Fruit fly (Drosophila melanogaster) whole organism, embryonic: Measurements from ENCODE around the gene CG17816.

ENCODE experiments used
- Bteb2 ChIP-seq: fragments of 200-800 bp; sonication (Bioruptor generic); optimal IDR thresholded peaks from 2 replicates; lab custom pipeline; 2016; ENCODE audit warnings: missing biosample characterization, missing genetic modification characterization
- CG11696 ChIP-seq: fragments of 200-800 bp; sonication (Bioruptor generic); IDR thresholded peaks from 2 replicates; pipeline ENCODE4 v1.3.6; 2022; ENCODE audit warnings: missing biosample characterization, missing genetic modification characterization
- CG13287 ChIP-seq: fragments of 200-800 bp; sonication (Bioruptor generic); IDR thresholded peaks from 2 replicates; pipeline ENCODE4 v1.3.6; 2022; ENCODE audit warnings: missing biosample characterization, missing genetic modification characterization; ENCODE audit not compliant: partially characterized antibody
- CG13775 ChIP-seq: fragments of 200-800 bp; sonication (Bioruptor generic); optimal IDR thresholded peaks from 3 replicates; lab custom pipeline; 2017; ENCODE audit warnings: missing biosample characterization, mild to moderate bottlenecking, missing genetic modification characterization
- CG17385 ChIP-seq: fragments of 200-800 bp; sonication (Bioruptor generic); optimal IDR thresholded peaks from 3 replicates; lab custom pipeline; 2018; ENCODE audit warnings: missing biosample characterization, mild to moderate bottlenecking, missing genetic modification characterization
- CG32772 ChIP-seq: fragments of 200-800 bp; sonication (Bioruptor generic); IDR thresholded peaks from 2 replicates; pipeline ENCODE4 v1.3.6; 2022; ENCODE audit warnings: missing biosample characterization, missing genetic modification characterization
- CG3995 ChIP-seq: fragments of 200-800 bp; sonication (Bioruptor generic); optimal IDR thresholded peaks from 3 replicates; lab custom pipeline; 2016; ENCODE audit warnings: missing biosample characterization, missing genetic modification characterization
- CG7271 ChIP-seq: fragments of 200-800 bp; sonication (Bioruptor generic); optimal IDR thresholded peaks from 2 replicates; lab custom pipeline; 2018; ENCODE audit warnings: missing biosample characterization, mild to moderate bottlenecking, missing genetic modification characterization, moderate library complexity
- CG7786 ChIP-seq: fragments of 200-800 bp; sonication (Bioruptor generic); optimal IDR thresholded peaks from 2 replicates; lab custom pipeline; 2016; ENCODE audit warnings: missing biosample characterization, missing genetic modification characterization
- CG9437 ChIP-seq: fragments of 200-800 bp; sonication (Bioruptor generic); optimal IDR thresholded peaks from 2 replicates; lab custom pipeline; 2018; ENCODE audit warnings: missing biosample characterization, mild to moderate bottlenecking, missing genetic modification characterization
- CG9817 ChIP-seq: fragments of 200-800 bp; sonication (Bioruptor generic); optimal IDR thresholded peaks from 2 replicates; lab custom pipeline; 2018; ENCODE audit warnings: missing biosample characterization, mild to moderate bottlenecking, missing genetic modification characterization, moderate library complexity
- Dp ChIP-seq: fragments of 200-800 bp; sonication (Bioruptor generic); optimal IDR thresholded peaks from 2 replicates; lab custom pipeline; 2018; ENCODE audit warnings: missing biosample characterization, mild to moderate bottlenecking, missing genetic modification characterization, moderate library complexity
- E2f2 ChIP-seq: fragments of 200-800 bp; sonication (Bioruptor generic); IDR thresholded peaks from 2 replicates; pipeline ENCODE4 v1.3.6; 2022; ENCODE audit warnings: missing biosample characterization, missing genetic modification characterization
- Ets65A ChIP-seq: fragments of 200-800 bp; sonication (Bioruptor generic); peaks from one replicate; lab custom pipeline; 2016; ENCODE audit warnings: missing biosample characterization, missing genetic modification characterization
- Ets97D ChIP-seq: fragments of 200-800 bp; sonication (Bioruptor generic); optimal IDR thresholded peaks from 3 replicates; lab custom pipeline; 2016; ENCODE audit warnings: missing biosample characterization, missing genetic modification characterization
- Gug ChIP-seq: fragments of 200-800 bp; sonication (Bioruptor generic); IDR thresholded peaks from 4 replicates; pipeline ENCODE4 v1.3.6; 2022; ENCODE audit warnings: missing biosample characterization, missing genetic modification characterization
- Hr3 ChIP-seq: fragments of 200-800 bp; sonication (Bioruptor generic); optimal IDR thresholded peaks from 3 replicates; lab custom pipeline; 2016; ENCODE audit warnings: missing biosample characterization, missing genetic modification characterization
- Hr78 ChIP-seq, 2 experiments: fragments of 200-800 bp in 1 of 2; fragments of >200 bp in 1 of 2; sonication (Bioruptor generic) in 1 of 2; optimal IDR thresholded peaks; 2 replicates each; lab custom pipeline; 2017 to 2019; ENCODE audit warnings: missing biosample characterization in 2 of 2, missing genetic modification characterization in 2 of 2, mild to moderate bottlenecking in 1 of 2, moderate library complexity in 1 of 2
- MTF-1 ChIP-seq: fragments of 200-800 bp; sonication (Bioruptor generic); optimal IDR thresholded peaks from 2 replicates; lab custom pipeline; 2018; ENCODE audit warnings: missing biosample characterization, mild to moderate bottlenecking, missing genetic modification characterization, borderline replicate concordance
- Med ChIP-seq: fragments of 200-800 bp; sonication (Bioruptor generic); peaks from one replicate; lab custom pipeline; 2016; ENCODE audit warnings: missing biosample characterization, missing genetic modification characterization, mild to moderate bottlenecking, inconsistent platforms, moderate library complexity
- Neu2 ChIP-seq: fragments of 200-800 bp; sonication (Bioruptor generic); optimal IDR thresholded peaks from 3 replicates; lab custom pipeline; 2016; ENCODE audit warnings: missing biosample characterization, missing genetic modification characterization, borderline replicate concordance
- Oli ChIP-seq: fragments of 200-800 bp; sonication (Bioruptor generic); optimal IDR thresholded peaks from 2 replicates; lab custom pipeline; 2018; ENCODE audit warnings: missing biosample characterization, mild to moderate bottlenecking, missing genetic modification characterization, moderate library complexity
- Optix ChIP-seq: fragments of 200-800 bp; sonication (Bioruptor generic); IDR thresholded peaks from 3 replicates; pipeline ENCODE4 v1.3.6; 2022; ENCODE audit warnings: missing biosample characterization, missing genetic modification characterization
- Pdp1 ChIP-seq, 2 experiments: fragments of 200-800 bp; sonication (Bioruptor generic); optimal IDR thresholded peaks; 3 replicates each; lab custom pipeline; 2016; ENCODE audit warnings: missing biosample characterization in 2 of 2, missing genetic modification characterization in 2 of 2, mild to moderate bottlenecking in 1 of 2, moderate library complexity in 1 of 2
- Poxn ChIP-seq: fragments of 200-800 bp; sonication (Bioruptor generic); IDR thresholded peaks from 2 replicates; pipeline ENCODE4 v1.3.6; 2022; ENCODE audit warnings: missing biosample characterization, missing genetic modification characterization
- Scr ChIP-seq: fragments of 200-800 bp; sonication (Bioruptor generic); IDR thresholded peaks from 2 replicates; pipeline ENCODE4 v1.3.6; 2022; ENCODE audit warnings: missing biosample characterization, missing genetic modification characterization; ENCODE audit not compliant: partially characterized antibody
- Sry-δ ChIP-seq: fragments of 200-800 bp; sonication (Bioruptor generic); optimal IDR thresholded peaks from 2 replicates; lab custom pipeline; 2016; ENCODE audit warnings: missing biosample characterization, missing genetic modification characterization
- YL-1 ChIP-seq: fragments of 200-800 bp; sonication (Bioruptor generic); optimal IDR thresholded peaks from 3 replicates; lab custom pipeline; 2017; ENCODE audit warnings: missing biosample characterization, mild to moderate bottlenecking, missing genetic modification characterization
- bowl ChIP-seq: fragments of 200-800 bp; sonication (Bioruptor generic); IDR thresholded peaks from 2 replicates; pipeline ENCODE4 v1.3.6; 2022; ENCODE audit warnings: missing biosample characterization, missing genetic modification characterization
- eve ChIP-seq, 2 experiments: fragments of >200 bp; optimal IDR thresholded peaks; 2 replicates each; lab custom pipeline; 2017; ENCODE audit warnings: missing biosample characterization in 2 of 2, missing genetic modification characterization in 2 of 2
- fu2 ChIP-seq: fragments of 200-800 bp; sonication (Bioruptor generic); optimal IDR thresholded peaks from 2 replicates; lab custom pipeline; 2016; ENCODE audit warnings: missing biosample characterization, missing genetic modification characterization
- ham ChIP-seq: fragments of 200-800 bp; sonication (Bioruptor generic); IDR thresholded peaks from 2 replicates; pipeline ENCODE4 v1.3.6; 2022; ENCODE audit warnings: missing biosample characterization, missing genetic modification characterization
- nerfin-1 ChIP-seq: fragments of 200-800 bp; sonication (Bioruptor generic); optimal IDR thresholded peaks from 3 replicates; lab custom pipeline; 2019; ENCODE audit warnings: missing biosample characterization, mild to moderate bottlenecking, missing genetic modification characterization, moderate library complexity
- pho ChIP-seq: fragments of 200-800 bp; sonication (Bioruptor generic); optimal IDR thresholded peaks from 2 replicates; lab custom pipeline; 2016; ENCODE audit warnings: missing biosample characterization, missing genetic modification characterization
- salm ChIP-seq: fragments of 200-800 bp; sonication (Bioruptor generic); optimal IDR thresholded peaks from 2 replicates; lab custom pipeline; 2018; ENCODE audit warnings: missing biosample characterization, mild to moderate bottlenecking, missing genetic modification characterization
- scrt ChIP-seq: fragments of 200-800 bp; sonication (Bioruptor generic); optimal IDR thresholded peaks from 2 replicates; lab custom pipeline; 2018; ENCODE audit warnings: missing biosample characterization, mild to moderate bottlenecking, missing genetic modification characterization, moderate library complexity
- stwl ChIP-seq: fragments of 200-800 bp; sonication (Bioruptor generic); optimal IDR thresholded peaks from 3 replicates; lab custom pipeline; 2018; ENCODE audit warnings: missing biosample characterization, mild to moderate bottlenecking, missing genetic modification characterization, moderate library complexity
- tin ChIP-seq: fragments of 200-800 bp; sonication (Bioruptor generic); optimal IDR thresholded peaks from 3 replicates; lab custom pipeline; 2016; ENCODE audit warnings: missing biosample characterization, missing genetic modification characterization
- wor ChIP-seq: fragments of 200-800 bp; sonication (Bioruptor generic); IDR thresholded peaks from 2 replicates; pipeline ENCODE4 v1.3.6; 2022; ENCODE audit warnings: missing biosample characterization, missing genetic modification characterization
- zen2 ChIP-seq: fragments of 200-800 bp; sonication (Bioruptor generic); IDR thresholded peaks from 3 replicates; pipeline ENCODE4 v1.3.6; 2022; ENCODE audit warnings: missing biosample characterization, missing genetic modification characterization; ENCODE audit not compliant: partially characterized antibody

CG17816 gene

dm6 chr3R:7902313-7902872 is 15.9 kb upstream of the CG17816 start, which contains the start of gene mRpS9 (continued):
- TF ChIP-seq Poxn (GFP tag; lab: Robert Waterston, UW): no peak
- TF ChIP-seq Ets97D (GFP tag; lab: Kevin White, UChicago): no peak
- no peak for TF ChIP-seq Optix
- TF ChIP-seq Neu2: no peak
- peak; percentile 24 for TF ChIP-seq YL-1 (GFP tag; lab: Kevin White, UChicago)
- peak in 1 of 2 experiments; percentile 91 for TF ChIP-seq Pdp1 (GFP tag; optimal IDR thresholded peaks at IDR 0.05; lab: Kevin White, UChicago)
- no peak for TF ChIP-seq MTF-1 (GFP tag; lab: Kevin White, UChicago)
- TF ChIP-seq CG11696 (GFP tag; lab: Robert Waterston, UW): no peak
- peak; percentile 97 for TF ChIP-seq CG17385 (GFP tag; lab: Kevin White, UChicago)
- TF ChIP-seq CG7271 (tag; lab: Kevin White, UChicago): no peak
- TF ChIP-seq CG32772 (GFP tag; lab: Robert Waterston, UW): no peak
- no peak for TF ChIP-seq scrt
- TF ChIP-seq Med (GFP tag; lab: Kevin White, UChicago): peak; percentile 63
- TF ChIP-seq Oli: no peak
- 0 out of 2 replicates have a peak, but pooled peaks have one; percentile 8 for TF ChIP-seq Scr (GFP tag; lab: Robert Waterston, UW)
- TF ChIP-seq Hr78 (GFP tag; optimal IDR thresholded peaks at IDR 0.05; lab: Kevin White, UChicago): no peak
- TF ChIP-seq ham (GFP tag; lab: Robert Waterston, UW): no peak
- no peak for TF ChIP-seq CG3995 (GFP tag; lab: Kevin White, UChicago)
- TF ChIP-seq CG9437 (GFP tag; lab: Kevin White, UChicago): no peak
- TF ChIP-seq Bteb2 (GFP tag; lab: Kevin White, UChicago): no peak
- no peak for TF ChIP-seq pho (GFP tag; lab: Kevin White, UChicago)
- TF ChIP-seq Sry-δ (GFP tag; lab: Kevin White, UChicago): no peak
- TF ChIP-seq stwl (tag; lab: Kevin White, UChicago): peak; percentile 8
- peak; percentile 88 for TF ChIP-seq Dp (GFP tag; lab: Kevin White, UChicago)
- no peak for TF ChIP-seq eve (GFP tag; optimal IDR thresholded peaks at IDR 0.05; lab: Kevin White, UChicago)
- TF ChIP-seq E2f2: peak; percentile 91
- no peak for TF ChIP-seq salm
- no peak for TF ChIP-seq fu2 (GFP tag; lab: Kevin White, UChicago)
- no peak for TF ChIP-seq CG7786 (GFP tag; lab: Kevin White, UChicago)
- TF ChIP-seq Hr3: no peak
- no peak for TF ChIP-seq CG9817
- TF ChIP-seq CG13775 (GFP tag; lab: Kevin White, UChicago): no peak
- TF ChIP-seq CG13287 (GFP tag; lab: Robert Waterston, UW): peak; percentile 43; the same call in 1 of the 2 replicates
- TF ChIP-seq wor (GFP tag; lab: Robert Waterston, UW): no peak
- no peak for TF ChIP-seq nerfin-1 (tag; lab: Kevin White, UChicago)
- no peak for TF ChIP-seq tin (GFP tag; lab: Kevin White, UChicago)
- TF ChIP-seq Gug (GFP tag; lab: Robert Waterston, UW): no peak
- TF ChIP-seq bowl (GFP tag; lab: Robert Waterston, UW): no peak

- TF ChIP-seq zen2 (GFP tag; lab: Robert Waterston, UW): no peak
- TF ChIP-seq Ets65A: peak; percentile 94
- TF ChIP-seq, all 482 proteins: peak for 1
Measured at dm6 chr3R:7899277-7899676, 12.7 kb upstream of the CG17816 start.
